Fruit fly (Drosophila melanogaster): Measurements from ENCODE around the gene CG9458.

CG9458 gene

DNA sequence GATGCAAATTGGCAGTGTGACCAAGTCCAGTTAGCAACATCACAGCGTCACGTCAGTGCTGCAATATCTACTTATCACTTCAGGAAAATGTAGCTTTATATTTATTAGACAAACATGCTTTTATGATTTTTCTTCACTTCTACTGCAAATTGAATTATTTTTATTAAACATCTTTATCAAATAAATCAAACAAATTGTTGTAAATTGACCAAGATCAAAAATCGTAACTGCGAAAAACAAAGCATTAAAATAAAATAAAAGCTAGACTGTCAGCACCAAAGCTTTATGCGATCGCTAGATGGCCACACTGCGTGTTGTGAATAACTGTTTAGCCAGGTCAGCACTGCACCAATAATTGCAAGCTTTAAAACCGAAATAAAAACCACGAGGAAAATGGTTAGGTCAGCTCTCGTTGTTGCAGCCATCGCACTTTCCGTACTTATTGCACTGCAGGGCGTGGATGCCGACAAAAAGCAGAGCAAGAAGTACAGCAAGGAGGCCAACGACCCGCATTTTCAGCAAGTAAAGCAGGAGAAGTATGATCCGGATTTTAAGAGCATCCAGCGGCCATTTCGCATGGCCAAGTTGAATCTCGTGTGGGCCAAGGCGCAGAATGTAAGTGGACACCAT lies 28.4 kb downstream of the CG9458 start, which contains the start of the genes CG12945 and CG8507 (continued):
- no peak for TF ChIP-seq prd (optimal IDR thresholded peaks at IDR 0.05)
- TF ChIP-seq prd (GFP tag; IDR thresholded peaks at IDR 0.05): peak; percentile 54; the same call in 1 of the 3 replicates
- no peak for TF ChIP-seq klu (GFP tag; IDR thresholded peaks at IDR 0.05)
- peak; percentile 31 for TF ChIP-seq CG8924 (tag; optimal IDR thresholded peaks at IDR 0.05)
- TF ChIP-seq fd102C (GFP tag; optimal IDR thresholded peaks at IDR 0.05): no peak
- peak; percentile 56; the same call in 2 of the 3 replicates for TF ChIP-seq tgo (GFP tag; IDR thresholded peaks at IDR 0.05)
- TF ChIP-seq B-H1 (GFP tag; IDR thresholded peaks at IDR 0.05): no peak
- TF ChIP-seq pb (GFP tag; optimal IDR thresholded peaks at IDR 0.05): no peak
- no peak for TF ChIP-seq BtbVII (GFP tag; optimal IDR thresholded peaks at IDR 0.05)
- no peak for TF ChIP-seq Ada2b (GFP tag; IDR thresholded peaks at IDR 0.05)
- TF ChIP-seq CG14860 (GFP tag; IDR thresholded peaks at IDR 0.05; ENCODE audit: partially characterized antibody): no peak
- peak; percentile 4 for TF ChIP-seq CG10654 (GFP tag; optimal IDR thresholded peaks at IDR 0.05)
- no peak for TF ChIP-seq CG8478 (optimal IDR thresholded peaks at IDR 0.05)
- TF ChIP-seq Mad (GFP tag; optimal IDR thresholded peaks at IDR 0.05): peak; percentile 39
- TF ChIP-seq D (optimal IDR thresholded peaks at IDR 0.05): no peak
- no peak for TF ChIP-seq D (GFP tag; optimal IDR thresholded peaks at IDR 0.05)
- no peak for TF ChIP-seq CG8281 (tag; optimal IDR thresholded peaks at IDR 0.05)
- no peak for TF ChIP-seq maf-S (GFP tag; optimal IDR thresholded peaks at IDR 0.05)
- no peak for TF ChIP-seq lab (GFP tag; optimal IDR thresholded peaks at IDR 0.05)
- peak; percentile 36; the same call in 1 of the 4 replicates for TF ChIP-seq Gug (GFP tag; IDR thresholded peaks at IDR 0.05)
- peak; percentile 79 for TF ChIP-seq gfzf (GFP tag; optimal IDR thresholded peaks at IDR 0.05)
- TF ChIP-seq chm (GFP tag; IDR thresholded peaks at IDR 0.05): no peak
- no peak for TF ChIP-seq CG34224 (GFP tag; IDR thresholded peaks at IDR 0.05; ENCODE audit: partially characterized antibody)
- no peak for TF ChIP-seq Doc3 (GFP tag; IDR thresholded peaks at IDR 0.05; ENCODE audit: partially characterized antibody)
- TF ChIP-seq CG8290 (GFP tag; optimal IDR thresholded peaks at IDR 0.05): peak; percentile 45
- TF ChIP-seq CG8290 (tag; optimal IDR thresholded peaks at IDR 0.05): no peak
- peak; percentile 31; the same call in 1 of the 2 replicates for TF ChIP-seq vvl (GFP tag; IDR thresholded peaks at IDR 0.05)
- TF ChIP-seq hbn (GFP tag; IDR thresholded peaks at IDR 0.05; ENCODE audit: partially characterized antibody): no peak
- no peak for TF ChIP-seq disco-r (GFP tag; optimal IDR thresholded peaks at IDR 0.05)
- TF ChIP-seq CG11398 (GFP tag; optimal IDR thresholded peaks at IDR 0.05): no peak
- no peak for TF ChIP-seq trh (GFP tag; optimal IDR thresholded peaks at IDR 0.05)
- no peak for TF ChIP-seq CG13287 (GFP tag; IDR thresholded peaks at IDR 0.05; ENCODE audit: partially characterized antibody)
- TF ChIP-seq CG9609 (GFP tag; optimal IDR thresholded peaks at IDR 0.05): peak; percentile 16
- TF ChIP-seq Ssrp (tag; optimal IDR thresholded peaks at IDR 0.05): peak; percentile 28
- no peak for TF ChIP-seq Lim3 (GFP tag; IDR thresholded peaks at IDR 0.05)
- peak; percentile 2 for TF ChIP-seq CG5245 (GFP tag; optimal IDR thresholded peaks at IDR 0.05)
- no peak for TF ChIP-seq dati (GFP tag; IDR thresholded peaks at IDR 0.05)
- TF ChIP-seq btn (GFP tag; optimal IDR thresholded peaks at IDR 0.05): no peak
- TF ChIP-seq CG11696 (GFP tag; IDR thresholded peaks at IDR 0.05): no peak
- peak; percentile 41 for TF ChIP-seq NfI (GFP tag; optimal IDR thresholded peaks at IDR 0.05)
- TF ChIP-seq al (GFP tag; IDR thresholded peaks at IDR 0.05): peak; percentile 37; the same call in 1 of the 2 replicates
- TF ChIP-seq insv (GFP tag; optimal IDR thresholded peaks at IDR 0.05): no peak
- TF ChIP-seq CG6272 (GFP tag; IDR thresholded peaks at IDR 0.05): no peak
- TF ChIP-seq CG15696 (tag; optimal IDR thresholded peaks at IDR 0.05): peak; percentile 48
- TF ChIP-seq CG11247 (GFP tag; IDR thresholded peaks at IDR 0.05): no peak
- no peak for TF ChIP-seq corto (GFP tag; optimal IDR thresholded peaks at IDR 0.05)
- no peak for TF ChIP-seq cato (GFP tag; optimal IDR thresholded peaks at IDR 0.05; ENCODE audit: borderline replicate concordance)
- no peak for TF ChIP-seq slp2 (GFP tag; optimal IDR thresholded peaks at IDR 0.05)
- no peak for TF ChIP-seq ab (GFP tag; optimal IDR thresholded peaks at IDR 0.05)
- no peak for TF ChIP-seq GATAe (GFP tag; conservative IDR thresholded peaks at IDR 0.05)
- TF ChIP-seq scrt (GFP tag; optimal IDR thresholded peaks at IDR 0.05): no peak
- no peak for TF ChIP-seq CG4424 (GFP tag; optimal IDR thresholded peaks at IDR 0.05)
